Worm (Caenorhabditis elegans): ENCODE measurements around the gene C09B9.1.

DNA sequence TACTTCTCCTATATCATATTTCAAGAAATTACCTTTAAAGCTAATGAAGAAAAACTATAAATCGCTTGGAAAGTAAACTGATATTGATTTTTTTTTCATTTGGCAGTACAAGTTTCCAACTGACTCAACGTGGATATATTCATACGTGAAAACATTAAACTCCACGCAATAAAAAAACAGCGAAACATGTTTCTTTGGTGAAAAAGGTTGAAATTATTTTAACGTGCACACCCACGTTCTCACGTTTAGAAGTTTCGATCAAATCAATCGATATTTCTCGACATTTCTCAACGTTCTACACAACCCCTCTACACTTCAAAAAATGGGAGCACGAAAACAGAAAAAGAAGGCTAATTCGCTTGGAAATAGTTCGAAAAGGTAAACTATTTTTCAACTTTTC is 8.6 kb upstream of the C09B9.1 start, which contains the start of the genes best-6 and C09B9.2:
- TF ChIP-seq nhr-237 (tag; optimal IDR thresholded peaks at IDR 0.05) (no peak), mls-2 (tag; optimal IDR thresholded peaks at IDR 0.05) (no peak)

Data from whole organism, mixed stage, embryonic.